Fruit fly (Drosophila melanogaster) whole organism: ENCODE results near the gene faf.

Source experiments
- Dll ChIP-seq: fragments of >200 bp; optimal IDR thresholded peaks from 2 replicates; lab custom pipeline; 2017
- EcR ChIP-seq, 2 experiments: fragments of >200 bp; optimal IDR thresholded peaks; 2 replicates each; lab custom pipeline; 2017; ENCODE audit warnings: missing biosample characterization in 2 of 2, missing genetic modification characterization in 2 of 2, missing genetic modification reagents in 2 of 2
- psq ChIP-seq: fragments of >200 bp; optimal IDR thresholded peaks from 2 replicates; lab custom pipeline; 2017

DNA sequence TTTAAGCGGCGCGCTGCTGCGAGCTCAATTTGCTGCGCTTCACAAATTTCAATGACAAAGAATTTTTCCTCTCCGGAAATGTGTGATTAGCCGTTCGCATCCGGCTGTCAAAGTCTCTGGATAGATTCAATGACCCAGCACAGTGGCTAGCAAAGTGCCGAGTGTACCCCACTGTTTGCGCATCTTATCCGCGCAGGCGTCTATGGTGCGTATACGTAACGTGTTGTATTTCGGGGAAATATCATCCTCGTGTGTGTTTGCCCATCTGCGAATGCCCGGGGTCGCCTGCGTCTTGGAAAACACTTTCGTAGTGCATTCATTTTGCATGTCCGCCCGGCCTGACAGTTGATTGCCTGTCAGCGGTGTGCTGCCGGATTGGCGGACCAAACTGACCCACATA is 47.4 kb downstream of the faf start:
- TF ChIP-seq EcR (GFP tag; optimal IDR thresholded peaks at IDR 0.05; lab: Kevin White, UChicago) (no peak), Dll (lab: Kevin White, UChicago) (no peak), psq (lab: Kevin White, UChicago) (no peak)
